Worm (Caenorhabditis elegans) whole organism, mixed stage, embryonic: ENCODE data around the gene pxl-1.

Experiments used
- ces-1 ChIP-seq: fragments of 150-350 bp; optimal IDR thresholded peaks from 2 replicates; lab custom pipeline; 2014; ENCODE audit warnings: missing biosample characterization, missing genetic modification reagents, missing genetic modification characterization
- snpc-4 ChIP-seq: fragments of 150-350 bp; optimal IDR thresholded peaks from 2 replicates; lab custom pipeline; 2014; ENCODE audit warnings: missing biosample characterization, missing genetic modification characterization
- ztf-11 ChIP-seq: fragments of 150-350 bp; optimal IDR thresholded peaks from 2 replicates; lab custom pipeline; 2014; ENCODE audit warnings: missing biosample characterization, missing genetic modification characterization

- TF ChIP-seq ztf-11 (no peak), ces-1 (GFP tag; lab: Kevin White, UChicago) (no peak), snpc-4 (tag; lab: Kevin White, UChicago) (no peak)
These were observed 26.4 kb downstream of the pxl-1 start, which contains the start of gene F01F1.15 for ce11 chrIII:5869429-5869828.
